Fruit fly (Drosophila melanogaster) whole organism, pupa: ENCODE results near the gene CG9536.

Experiments
- CG10348 ChIP-seq: fragments of 200-800 bp; sonication (Bioruptor generic); IDR thresholded peaks from 2 replicates; pipeline ENCODE4 v1.3.6; 2022; ENCODE audit warnings: missing biosample characterization, missing genetic modification characterization
- CG13204 ChIP-seq: fragments of 200-800 bp; sonication (Bioruptor generic); optimal IDR thresholded peaks from 2 replicates; lab custom pipeline; 2018; ENCODE audit warnings: missing biosample characterization, mild to moderate bottlenecking, missing genetic modification characterization, moderate library complexity
- CG14655 ChIP-seq: fragments of 200-800 bp; sonication (Bioruptor generic); optimal IDR thresholded peaks from 3 replicates; lab custom pipeline; 2017; ENCODE audit warnings: mild to moderate bottlenecking, missing biosample characterization, missing genetic modification reagents, missing genetic modification characterization
- CG15710 ChIP-seq: fragments of 200-800 bp; sonication (Bioruptor generic); optimal IDR thresholded peaks from 2 replicates; lab custom pipeline; 2018; ENCODE audit warnings: missing biosample characterization, mild to moderate bottlenecking, missing genetic modification characterization, moderate library complexity
- CG32121 ChIP-seq: fragments of 200-800 bp; sonication (Bioruptor generic); IDR thresholded peaks from 2 replicates; pipeline ENCODE4 v1.3.6; 2022; ENCODE audit warnings: missing biosample characterization, missing genetic modification characterization
- CG9948 ChIP-seq: fragments of 200-800 bp; sonication (Bioruptor generic); optimal IDR thresholded peaks from 2 replicates; lab custom pipeline; 2018; ENCODE audit warnings: missing biosample characterization, mild to moderate bottlenecking, missing genetic modification characterization, moderate library complexity
- D1 ChIP-seq: fragments of 200-800 bp; sonication (Bioruptor generic); optimal IDR thresholded peaks from 2 replicates; lab custom pipeline; 2018; ENCODE audit warnings: missing biosample characterization, mild to moderate bottlenecking, missing genetic modification characterization, moderate library complexity
- Ets98B ChIP-seq: fragments of 200-800 bp; sonication (Bioruptor generic); IDR thresholded peaks from 2 replicates; pipeline ENCODE4 v1.3.6; 2022; ENCODE audit warnings: missing biosample characterization, missing genetic modification characterization
- Pif1B ChIP-seq: fragments of 200-800 bp; sonication (Bioruptor generic); optimal IDR thresholded peaks from 3 replicates; lab custom pipeline; 2016; ENCODE audit warnings: missing biosample characterization, missing genetic modification characterization
- fd96Ca ChIP-seq: fragments of 200-800 bp; sonication (Bioruptor generic); IDR thresholded peaks from 3 replicates; pipeline ENCODE4 v1.3.6; 2022; ENCODE audit warnings: missing biosample characterization, missing genetic modification characterization
- gl ChIP-seq: fragments of 200-800 bp; sonication (Bioruptor generic); optimal IDR thresholded peaks from 2 replicates; lab custom pipeline; 2018; ENCODE audit warnings: missing biosample characterization, mild to moderate bottlenecking, missing genetic modification characterization

DNA sequence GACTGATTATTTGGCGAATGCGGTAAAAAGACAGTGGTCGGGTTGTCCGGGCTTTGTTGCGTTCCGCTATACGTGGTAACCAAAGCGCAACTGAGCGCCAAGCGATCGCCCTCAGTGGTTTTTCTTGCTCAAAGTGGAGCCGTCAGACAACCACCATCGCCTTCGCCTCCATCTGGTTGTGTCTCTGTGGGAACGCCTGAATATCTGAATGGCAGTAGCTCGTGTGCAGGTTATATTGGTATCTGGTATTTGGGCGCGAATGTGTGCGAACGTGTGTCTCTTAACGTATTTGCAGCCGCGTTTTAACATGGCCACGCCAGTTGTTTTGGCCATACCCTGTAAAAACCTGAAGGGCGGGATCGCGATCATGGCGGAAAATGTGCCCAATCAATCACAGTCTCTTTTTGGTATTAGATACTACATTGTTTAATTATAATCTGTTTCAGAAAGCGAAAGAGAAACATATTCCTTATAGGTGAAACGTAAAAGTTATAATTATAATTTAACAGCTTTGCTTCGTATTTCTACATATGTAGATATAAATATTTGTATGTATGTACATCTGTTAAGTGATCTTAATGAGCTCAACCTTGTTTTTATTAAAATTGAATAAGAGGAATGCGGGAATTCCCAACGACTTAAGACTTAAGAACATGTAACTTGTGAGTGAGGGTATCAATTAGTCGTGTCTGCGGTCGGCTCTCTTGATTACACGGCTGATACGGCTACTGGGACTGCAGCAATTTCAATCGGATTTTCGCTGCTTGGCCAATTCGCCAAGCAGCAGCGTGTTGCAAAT is 4.6 kb downstream of the CG9536 start:
- TF ChIP-seq Ets98B (GFP tag; lab: Robert Waterston, UW) (peak; percentile 8; the same call in 1 of the 2 replicates), CG9948 (tag; lab: Kevin White, UChicago) (peak; percentile 49), gl (tag; lab: Kevin White, UChicago) (no peak), CG10348 (no peak), Pif1B (GFP tag; lab: Kevin White, UChicago) (peak; percentile 31), CG14655 (GFP tag; lab: Kevin White, UChicago) (peak; percentile 62), D1 (peak; percentile 21), CG13204 (GFP tag; lab: Kevin White, UChicago) (no peak), fd96Ca (GFP tag; lab: Robert Waterston, UW) (no peak), CG15710 (tag; lab: Kevin White, UChicago) (peak; percentile 60), CG32121 (no peak)
